Worm (Caenorhabditis elegans): ENCODE results near the gene T05C7.8.

ce11 chrIV:53539-53938 lies 22.6 kb upstream of the T05C7.8 start, which contains the start of gene T05C7.4:
- TF ChIP-seq ztf-23 (GFP tag; IDR thresholded peaks at IDR 0.05) (no peak), flt-1 (GFP tag; IDR thresholded peaks at IDR 0.05) (no peak), tab-1 (GFP tag; IDR thresholded peaks at IDR 0.05) (no peak), ref-1 (GFP tag; conservative IDR thresholded peaks at IDR 0.05) (no peak)

All from whole organism, midembryonic.